Fruit fly (Drosophila melanogaster): ENCODE data around the gene CG11151.

The CG11151 gene

dm6 chrX:13783958-13784907 lies 44.7 kb downstream of the CG11151 start (continued):
- TF ChIP-seq CoRest (tag; optimal IDR thresholded peaks at IDR 0.05) = peak; percentile 52
- TF ChIP-seq CG11695 (GFP tag; IDR thresholded peaks at IDR 0.05) = peak; percentile 59; the same call in 2 of the 3 replicates
- no peak for TF ChIP-seq peb (GFP tag; IDR thresholded peaks at IDR 0.05)
- TF ChIP-seq CG4404 (GFP tag; IDR thresholded peaks at IDR 0.05) = 0 out of 2 replicates have a peak, but pooled peaks have one; percentile 7
- no peak for TF ChIP-seq CG42726 (GFP tag; IDR thresholded peaks at IDR 0.05; ENCODE audit: partially characterized antibody)
- TF ChIP-seq fd64A (GFP tag; optimal IDR thresholded peaks at IDR 0.05) = no peak
- no peak for TF ChIP-seq CG8478 (optimal IDR thresholded peaks at IDR 0.05)
- TF ChIP-seq CG7839 (tag; optimal IDR thresholded peaks at IDR 0.05) = peak; percentile 72
- TF ChIP-seq CG14860 (GFP tag; IDR thresholded peaks at IDR 0.05; ENCODE audit: partially characterized antibody) = no peak
- TF ChIP-seq Bteb2 (GFP tag; optimal IDR thresholded peaks at IDR 0.05) = peak; percentile 41
- TF ChIP-seq zen (tag; optimal IDR thresholded peaks at IDR 0.05) = peak; percentile 69
- TF ChIP-seq Rfx (GFP tag; IDR thresholded peaks at IDR 0.05) = 0 out of 2 replicates have a peak, but pooled peaks have one; percentile 14
- TF ChIP-seq Oli (tag; optimal IDR thresholded peaks at IDR 0.05) = peak; percentile 76
- no peak for TF ChIP-seq fd102C (GFP tag; optimal IDR thresholded peaks at IDR 0.05)
- peak; percentile 36 for TF ChIP-seq CG8944 (GFP tag; optimal IDR thresholded peaks at IDR 0.05)
- no peak for TF ChIP-seq Dp (GFP tag; optimal IDR thresholded peaks at IDR 0.05)
- no peak for TF ChIP-seq BtbVII (GFP tag; optimal IDR thresholded peaks at IDR 0.05)
- TF ChIP-seq CG9797 (GFP tag; optimal IDR thresholded peaks at IDR 0.05) = no peak
- no peak for TF ChIP-seq Rx (GFP tag; IDR thresholded peaks at IDR 0.05)
- TF ChIP-seq tio (GFP tag; optimal IDR thresholded peaks at IDR 0.05) = peak; percentile 54
- no peak for TF ChIP-seq Oaz (GFP tag; IDR thresholded peaks at IDR 0.05)
- TF ChIP-seq nom (GFP tag; optimal IDR thresholded peaks at IDR 0.05) = peak; percentile 16
- TF ChIP-seq CG18262 (tag; optimal IDR thresholded peaks at IDR 0.05) = peak; percentile 61
- peak; percentile 49 for TF ChIP-seq CG3281 (GFP tag; optimal IDR thresholded peaks at IDR 0.05)
- TF ChIP-seq CG16863 (GFP tag; optimal IDR thresholded peaks at IDR 0.05) = peak; percentile 54
- no peak for TF ChIP-seq CG10321 (GFP tag; IDR thresholded peaks at IDR 0.05)
- TF ChIP-seq vfl (GFP tag; optimal IDR thresholded peaks at IDR 0.05) = no peak
- TF ChIP-seq salm (tag; optimal IDR thresholded peaks at IDR 0.05) = peak; percentile 13
- TF ChIP-seq nau (GFP tag; optimal IDR thresholded peaks at IDR 0.05) = peak; percentile 19
- no peak for TF ChIP-seq CG9215 (GFP tag; IDR thresholded peaks at IDR 0.05)
- TF ChIP-seq Gug (GFP tag; IDR thresholded peaks at IDR 0.05) = no peak
- no peak for TF ChIP-seq CG6854 (GFP tag; optimal IDR thresholded peaks at IDR 0.05)
- TF ChIP-seq Dbx (GFP tag; IDR thresholded peaks at IDR 0.05) = no peak
- TF ChIP-seq CG4424 (GFP tag; optimal IDR thresholded peaks at IDR 0.05) = peak; percentile 59
- no peak for TF ChIP-seq CG10274 (GFP tag; optimal IDR thresholded peaks at IDR 0.05)
- peak; percentile 66 for TF ChIP-seq PHDP (tag; optimal IDR thresholded peaks at IDR 0.05)
- no peak for TF ChIP-seq inv (GFP tag; IDR thresholded peaks at IDR 0.05; ENCODE audit: partially characterized antibody)
- TF ChIP-seq Sox100B (GFP tag; optimal IDR thresholded peaks at IDR 0.05) = peak; percentile 71
- no peak for TF ChIP-seq sug (tag; optimal IDR thresholded peaks at IDR 0.05)
- peak; percentile 41; the same call in 1 of the 3 replicates for TF ChIP-seq zfh1 (GFP tag; IDR thresholded peaks at IDR 0.05)
- peak; percentile 10 for TF ChIP-seq pb (GFP tag; optimal IDR thresholded peaks at IDR 0.05)
- TF ChIP-seq CG15696 (tag; optimal IDR thresholded peaks at IDR 0.05) = peak; percentile 2
- TF ChIP-seq NFAT (GFP tag; IDR thresholded peaks at IDR 0.05) = no peak
- TF ChIP-seq maf-S (GFP tag; optimal IDR thresholded peaks at IDR 0.05) = peak; percentile 14
- peak; percentile 42 for TF ChIP-seq org-1 (GFP tag; optimal IDR thresholded peaks at IDR 0.05)
- TF ChIP-seq TFAM (GFP tag; optimal IDR thresholded peaks at IDR 0.05) = no peak
- no peak for TF ChIP-seq ham (GFP tag; IDR thresholded peaks at IDR 0.05)
- TF ChIP-seq D19A (tag; optimal IDR thresholded peaks at IDR 0.05) = peak; percentile 36
- TF ChIP-seq CG8388 (GFP tag; optimal IDR thresholded peaks at IDR 0.05) = peak; percentile 56
